Fruit fly (Drosophila melanogaster): Measurements from ENCODE around the gene CtsK1.

CtsK1 gene

DNA sequence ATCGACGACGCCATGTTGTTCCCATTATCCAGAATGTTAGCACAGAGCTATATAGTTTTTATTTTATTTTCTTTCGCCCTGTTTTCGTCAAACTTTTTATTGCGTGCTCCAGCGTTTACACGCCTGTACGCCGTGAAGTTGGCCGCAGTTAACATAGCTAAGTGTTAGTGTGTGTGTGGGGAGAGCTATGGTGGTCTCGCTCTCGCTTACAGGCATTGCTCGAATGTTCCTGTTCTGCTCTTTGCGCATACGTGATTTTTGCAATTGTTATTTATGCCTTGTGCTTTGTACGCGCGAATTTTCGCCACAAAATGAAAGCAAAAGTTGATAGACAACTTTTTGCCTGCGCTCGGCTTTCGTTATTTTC, 10.0 kb downstream of the CtsK1 start (continued):
- TF ChIP-seq CG30020 (tag; optimal IDR thresholded peaks at IDR 0.05) (peak; percentile 4), CG12659 (GFP tag; optimal IDR thresholded peaks at IDR 0.05) (peak; percentile 55), CG4328 (GFP tag; optimal IDR thresholded peaks at IDR 0.05) (peak; percentile 23), pho (GFP tag; optimal IDR thresholded peaks at IDR 0.05) (no peak), CG17912 (GFP tag; optimal IDR thresholded peaks at IDR 0.05) (peak; percentile 82), hbn (GFP tag; IDR thresholded peaks at IDR 0.05; ENCODE audit: partially characterized antibody) (no peak), BtbVII (GFP tag; optimal IDR thresholded peaks at IDR 0.05) (no peak), onecut (GFP tag; IDR thresholded peaks at IDR 0.05) (peak; percentile 22; the same call in 1 of the 2 replicates), CG10209 (GFP tag; optimal IDR thresholded peaks at IDR 0.05) (no peak), insv (GFP tag; optimal IDR thresholded peaks at IDR 0.05) (peak in 1 of 2 experiments; percentile 29), CG6254 (GFP tag; optimal IDR thresholded peaks at IDR 0.05) (peak; percentile 30), hth (optimal IDR thresholded peaks at IDR 0.05) (no peak), Hmx (GFP tag; optimal IDR thresholded peaks at IDR 0.05) (no peak), CG15514 (GFP tag; optimal IDR thresholded peaks at IDR 0.05) (peak; percentile 19), ERR (GFP tag; optimal IDR thresholded peaks at IDR 0.05) (no peak), CG10565 (GFP tag; optimal IDR thresholded peaks at IDR 0.05) (no peak), CG2889 (GFP tag; IDR thresholded peaks at IDR 0.05) (no peak), CG5180 (GFP tag; optimal IDR thresholded peaks at IDR 0.05) (no peak), nerfin-1 (tag; optimal IDR thresholded peaks at IDR 0.05) (peak; percentile 64), CG10462 (GFP tag; optimal IDR thresholded peaks at IDR 0.05) (no peak), Side (GFP tag; optimal IDR thresholded peaks at IDR 0.05) (peak; percentile 2), gsb (GFP tag; IDR thresholded peaks at IDR 0.05) (no peak), zfh2 (GFP tag; optimal IDR thresholded peaks at IDR 0.05) (no peak), bbx (GFP tag; IDR thresholded peaks at IDR 0.05; ENCODE audit: partially characterized antibody) (peak; percentile 25; the same call in 1 of the 2 replicates), Nf-YA (GFP tag; IDR thresholded peaks at IDR 0.05) (no peak; the same call in 1 of the 2 replicates), pros (GFP tag; optimal IDR thresholded peaks at IDR 0.05) (no peak), CG7839 (tag; optimal IDR thresholded peaks at IDR 0.05) (no peak), Sox102F (GFP tag; optimal IDR thresholded peaks at IDR 0.05) (no peak), Ravus (GFP tag; IDR thresholded peaks at IDR 0.05) (no peak), ash1 (GFP tag; optimal IDR thresholded peaks at IDR 0.05) (no peak), Camta (GFP tag; optimal IDR thresholded peaks at IDR 0.05) (no peak), usp (GFP tag; optimal IDR thresholded peaks at IDR 0.05) (no peak), vnd (GFP tag; IDR thresholded peaks at IDR 0.05; ENCODE audit: partially characterized antibody) (no peak), CG10431 (GFP tag; optimal IDR thresholded peaks at IDR 0.05) (peak; percentile 48), sisA (GFP tag; IDR thresholded peaks at IDR 0.05) (no peak), gro (GFP tag; optimal IDR thresholded peaks at IDR 0.05) (no peak), caup (GFP tag; optimal IDR thresholded peaks at IDR 0.05; ENCODE audit: severe bottlenecking) (peak; percentile 58), kay (GFP tag; optimal IDR thresholded peaks at IDR 0.05) (no peak), sob (GFP tag; IDR thresholded peaks at IDR 0.05) (0 out of 2 replicates have a peak, but pooled peaks have one; percentile 33), lmd (GFP tag; IDR thresholded peaks at IDR 0.05) (0 out of 2 replicates have a peak, but pooled peaks have one; percentile 16), CG12744 (GFP tag; optimal IDR thresholded peaks at IDR 0.05) (no peak), Mrtf (GFP tag; IDR thresholded peaks at IDR 0.05) (no peak), CG4424 (GFP tag; optimal IDR thresholded peaks at IDR 0.05) (no peak), E2f1 (GFP tag; IDR thresholded peaks at IDR 0.05) (no peak), CG1529 (GFP tag; optimal IDR thresholded peaks at IDR 0.05) (no peak), Dfd (GFP tag; optimal IDR thresholded peaks at IDR 0.05) (no peak), CG17186 (GFP tag; optimal IDR thresholded peaks at IDR 0.05) (peak; percentile 24), CG18619 (GFP tag; optimal IDR thresholded peaks at IDR 0.05) (no peak), CG6654 (GFP tag; optimal IDR thresholded peaks at IDR 0.05) (no peak), CG32767 (GFP tag; IDR thresholded peaks at IDR 0.05) (0 out of 2 replicates have a peak, but pooled peaks have one; percentile 31), Xrp1 (GFP tag; IDR thresholded peaks at IDR 0.05) (no peak)

Measured in whole organism, embryonic.